Worm (Caenorhabditis elegans): ENCODE results near the gene nhr-161.

The nhr-161 gene

ce11 chrV:6982813-6983212 lies at the start of gene nhr-161:
nhr-161 (minus strand) TSS chrV:6982913.
- TF ChIP-seq ets-7 (tag; optimal IDR thresholded peaks at IDR 0.05) (no peak), aly-1 (tag; optimal IDR thresholded peaks at IDR 0.05) (no peak), sea-1 (GFP tag; conservative IDR thresholded peaks at IDR 0.05) (no peak), pes-1 (GFP tag; IDR thresholded peaks at IDR 0.05) (no peak), F13C5.2 (tag; optimal IDR thresholded peaks at IDR 0.05) (no peak), B0310.2 (tag; optimal IDR thresholded peaks at IDR 0.05) (no peak), flt-1 (GFP tag; IDR thresholded peaks at IDR 0.05) (no peak), hmbx-1 (tag; optimal IDR thresholded peaks at IDR 0.05) (no peak), tbx-11 (GFP tag; IDR thresholded peaks at IDR 0.05) (no peak), tra-4 (tag; optimal IDR thresholded peaks at IDR 0.05) (no peak), hnd-1 (tag; optimal IDR thresholded peaks at IDR 0.05) (no peak), hmg-4 (GFP tag; optimal IDR thresholded peaks at IDR 0.05) (no peak), ceh-36 (tag; optimal IDR thresholded peaks at IDR 0.05) (no peak), ama-1 (optimal IDR thresholded peaks at IDR 0.05) (no peak), scrt-1 (GFP tag; IDR thresholded peaks at IDR 0.05) (no peak), ceh-13 (GFP tag; optimal IDR thresholded peaks at IDR 0.05) (no peak), tbx-37 (GFP tag; conservative IDR thresholded peaks at IDR 0.05) (no peak)

ce11 chrV:7027055-7027454 lies 44.3 kb upstream of the nhr-161 start, which contains the start of gene F20A1.6:
F20A1.6 (minus strand) TSS chrV:7027155.
- TF ChIP-seq ama-1 (optimal IDR thresholded peaks at IDR 0.05): no peak
- no peak for TF ChIP-seq flt-1 (GFP tag; IDR thresholded peaks at IDR 0.05)
- TF ChIP-seq tra-4 (tag; optimal IDR thresholded peaks at IDR 0.05): no peak
- no peak for TF ChIP-seq B0310.2 (tag; optimal IDR thresholded peaks at IDR 0.05)
- no peak for TF ChIP-seq ceh-13 (GFP tag; optimal IDR thresholded peaks at IDR 0.05)
- no peak for TF ChIP-seq hmbx-1 (tag; optimal IDR thresholded peaks at IDR 0.05)
- no peak for TF ChIP-seq F13C5.2 (tag; optimal IDR thresholded peaks at IDR 0.05)
- TF ChIP-seq scrt-1 (GFP tag; IDR thresholded peaks at IDR 0.05): no peak
- TF ChIP-seq sea-1 (GFP tag; conservative IDR thresholded peaks at IDR 0.05): no peak
- TF ChIP-seq pes-1 (GFP tag; IDR thresholded peaks at IDR 0.05): no peak
- no peak for TF ChIP-seq aly-1 (tag; optimal IDR thresholded peaks at IDR 0.05)
- TF ChIP-seq tbx-37 (GFP tag; conservative IDR thresholded peaks at IDR 0.05): no peak
- TF ChIP-seq hmg-4 (GFP tag; optimal IDR thresholded peaks at IDR 0.05): no peak

DNA sequence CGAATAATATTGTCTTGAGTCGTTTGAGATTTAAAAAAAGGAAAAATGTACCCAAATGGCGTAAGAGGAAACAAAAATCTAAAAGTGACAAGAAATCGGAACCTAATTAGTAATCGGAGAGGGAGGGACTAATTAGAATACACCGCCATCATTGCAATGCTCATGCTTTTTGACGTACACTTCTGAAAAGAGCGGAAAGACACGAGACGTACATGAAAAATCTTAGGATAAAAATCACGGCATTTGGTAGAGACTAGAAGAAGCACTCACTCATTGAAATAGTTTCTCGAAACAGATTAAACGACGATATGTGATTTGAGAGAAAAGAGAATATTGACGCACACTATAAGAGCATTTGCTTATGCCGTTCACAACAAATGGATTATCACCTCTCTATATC lies 40.3 kb upstream of the nhr-161 start:
- TF ChIP-seq hmbx-1 (tag; optimal IDR thresholded peaks at IDR 0.05) (no peak), scrt-1 (GFP tag; IDR thresholded peaks at IDR 0.05) (no peak), tbx-11 (GFP tag; IDR thresholded peaks at IDR 0.05) (no peak), tra-4 (tag; optimal IDR thresholded peaks at IDR 0.05) (no peak), F13C5.2 (tag; optimal IDR thresholded peaks at IDR 0.05) (no peak), ceh-36 (tag; optimal IDR thresholded peaks at IDR 0.05) (no peak), flt-1 (GFP tag; IDR thresholded peaks at IDR 0.05) (no peak), tbx-37 (GFP tag; conservative IDR thresholded peaks at IDR 0.05) (no peak), hnd-1 (tag; optimal IDR thresholded peaks at IDR 0.05) (no peak), ama-1 (optimal IDR thresholded peaks at IDR 0.05) (no peak), hmg-4 (GFP tag; optimal IDR thresholded peaks at IDR 0.05) (no peak), sea-1 (GFP tag; conservative IDR thresholded peaks at IDR 0.05) (no peak), B0310.2 (tag; optimal IDR thresholded peaks at IDR 0.05) (no peak), ets-7 (tag; optimal IDR thresholded peaks at IDR 0.05) (no peak), ceh-13 (GFP tag; optimal IDR thresholded peaks at IDR 0.05) (no peak), aly-1 (tag; optimal IDR thresholded peaks at IDR 0.05) (no peak), pes-1 (GFP tag; IDR thresholded peaks at IDR 0.05) (no peak)

- TF ChIP-seq sea-1 (GFP tag; conservative IDR thresholded peaks at IDR 0.05) (no peak), hnd-1 (tag; optimal IDR thresholded peaks at IDR 0.05) (no peak), B0310.2 (tag; optimal IDR thresholded peaks at IDR 0.05) (no peak), hmbx-1 (tag; optimal IDR thresholded peaks at IDR 0.05) (no peak), scrt-1 (GFP tag; IDR thresholded peaks at IDR 0.05) (no peak)
Measured at ce11 chrV:7021772-7022171, 39.1 kb upstream of the nhr-161 start, which contains the start of gene F20A1.4. F20A1.4 (minus strand) TSS chrV:7021872.

DNA sequence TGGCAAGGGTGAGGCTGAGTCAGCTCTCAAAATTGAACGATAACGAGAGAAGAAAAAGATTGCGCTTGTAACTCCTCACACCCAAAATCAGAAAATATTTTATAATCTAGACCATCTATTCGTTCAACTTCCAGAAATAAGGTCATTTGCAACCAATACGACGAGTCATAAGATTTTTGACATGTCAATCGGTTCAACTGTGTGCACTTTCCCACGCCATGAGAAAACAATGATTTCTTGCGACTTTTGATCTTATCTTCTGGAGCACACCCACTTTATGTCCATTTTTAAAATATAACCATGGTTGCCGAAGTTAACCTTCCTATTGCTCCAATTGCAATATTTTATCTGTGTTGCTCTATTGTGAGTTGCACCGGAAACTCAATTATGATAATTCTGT lies 34.3 kb upstream of the nhr-161 start, which contains the start of gene srsx-32:
Gene srsx-32 (plus strand): TSS at position 301 of the 400 bp plus-strand sequence.
- TF ChIP-seq ceh-36 (tag; optimal IDR thresholded peaks at IDR 0.05) (no peak), tbx-11 (GFP tag; IDR thresholded peaks at IDR 0.05) (no peak), ama-1 (optimal IDR thresholded peaks at IDR 0.05) (no peak), ets-7 (tag; optimal IDR thresholded peaks at IDR 0.05) (no peak)

ce11 chrV:7015872-7016271 lies 33.2 kb upstream of the nhr-161 start, which contains the start of gene C33G8.13:
C33G8.13 (minus strand) TSS chrV:7015972.
- TF ChIP-seq tbx-11 (GFP tag; IDR thresholded peaks at IDR 0.05) (no peak), pes-1 (GFP tag; IDR thresholded peaks at IDR 0.05) (no peak), flt-1 (GFP tag; IDR thresholded peaks at IDR 0.05) (no peak), hmbx-1 (tag; optimal IDR thresholded peaks at IDR 0.05) (no peak)

DNA sequence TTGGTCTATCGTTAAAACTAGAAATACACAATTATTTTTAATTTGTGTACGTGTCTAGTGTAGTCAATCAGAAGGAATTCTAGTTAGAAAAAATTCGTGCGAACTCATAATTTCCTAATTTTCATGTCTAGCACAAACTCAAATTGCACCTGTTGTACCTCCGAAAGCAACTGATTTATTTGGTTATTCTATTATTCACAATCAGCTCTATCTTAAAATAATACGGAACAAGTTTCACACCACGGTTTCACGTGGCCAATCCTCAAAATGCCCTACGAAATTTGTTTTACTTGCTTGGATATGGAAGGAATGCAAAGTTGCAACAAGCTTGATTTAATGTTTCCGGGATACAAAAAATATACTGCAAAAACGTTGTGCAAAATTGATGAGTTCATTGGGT lies 29.9 kb upstream of the nhr-161 start, which contains the start of gene srw-127:
Gene srw-127 (plus strand): TSS at position 301 of the 400 bp plus-strand sequence.
- no peak for TF ChIP-seq scrt-1 (GFP tag; IDR thresholded peaks at IDR 0.05)
- no peak for TF ChIP-seq ama-1 (optimal IDR thresholded peaks at IDR 0.05)
- no peak for TF ChIP-seq tra-4 (tag; optimal IDR thresholded peaks at IDR 0.05)

ce11 chrV:7009461-7009860 lies 26.7 kb upstream of the nhr-161 start, which contains the start of gene C33G8.2:
C33G8.2 (plus strand) TSS chrV:7009761.
- no peak for TF ChIP-seq ets-7 (tag; optimal IDR thresholded peaks at IDR 0.05)
- no peak for TF ChIP-seq scrt-1 (GFP tag; IDR thresholded peaks at IDR 0.05)
- TF ChIP-seq tra-4 (tag; optimal IDR thresholded peaks at IDR 0.05): no peak
- no peak for TF ChIP-seq hnd-1 (tag; optimal IDR thresholded peaks at IDR 0.05)
- no peak for TF ChIP-seq ceh-13 (GFP tag; optimal IDR thresholded peaks at IDR 0.05)
- no peak for TF ChIP-seq sea-1 (GFP tag; conservative IDR thresholded peaks at IDR 0.05)
- TF ChIP-seq F13C5.2 (tag; optimal IDR thresholded peaks at IDR 0.05): no peak
- no peak for TF ChIP-seq tbx-37 (GFP tag; conservative IDR thresholded peaks at IDR 0.05)
- TF ChIP-seq B0310.2 (tag; optimal IDR thresholded peaks at IDR 0.05): no peak
- TF ChIP-seq flt-1 (GFP tag; IDR thresholded peaks at IDR 0.05): no peak
- no peak for TF ChIP-seq tbx-11 (GFP tag; IDR thresholded peaks at IDR 0.05)
- no peak for TF ChIP-seq ceh-36 (tag; optimal IDR thresholded peaks at IDR 0.05)
- no peak for TF ChIP-seq hmbx-1 (tag; optimal IDR thresholded peaks at IDR 0.05)
- TF ChIP-seq ama-1 (optimal IDR thresholded peaks at IDR 0.05): no peak
- no peak for TF ChIP-seq aly-1 (tag; optimal IDR thresholded peaks at IDR 0.05)
- no peak for TF ChIP-seq hmg-4 (GFP tag; optimal IDR thresholded peaks at IDR 0.05)
- no peak for TF ChIP-seq pes-1 (GFP tag; IDR thresholded peaks at IDR 0.05)
